Worm (Caenorhabditis elegans) whole organism, L2 larva: ENCODE results near the gene ZK930.2.

ENCODE experiments used
- C34F6.9 ChIP-seq: fragments of 150-350 bp; optimal IDR thresholded peaks from 2 replicates; lab custom pipeline; 2014; ENCODE audit warnings: missing biosample characterization, missing genetic modification characterization
- R02D3.7 ChIP-seq: fragments of 150-350 bp; optimal IDR thresholded peaks from 2 replicates; lab custom pipeline; 2014; ENCODE audit warnings: missing biosample characterization, missing genetic modification characterization
- ZK546.5 ChIP-seq: sonication (generic microtip); optimal IDR thresholded peaks from 2 replicates; lab custom pipeline; 2017; ENCODE audit warnings: missing biosample characterization, missing genetic modification characterization
- alr-1 ChIP-seq: fragments of 150-350 bp; optimal IDR thresholded peaks from 2 replicates; lab custom pipeline; 2014; ENCODE audit warnings: missing biosample characterization, missing genetic modification characterization
- ama-1 ChIP-seq: fragments of 150-350 bp; optimal IDR thresholded peaks from 2 replicates; lab custom pipeline; 2018; ENCODE audit warnings: inconsistent platforms
- blmp-1 ChIP-seq: sonication (generic microtip); optimal IDR thresholded peaks from 2 replicates; lab custom pipeline; 2017; ENCODE audit warnings: missing genetic modification characterization, mild to moderate bottlenecking, missing compliant biosample characterization, antibody characterized with exemption, moderate library complexity; ENCODE audit not compliant: insufficient read depth
- ceh-16 ChIP-seq: fragments of 150-350 bp; optimal IDR thresholded peaks from 2 replicates; lab custom pipeline; 2014; ENCODE audit warnings: missing biosample characterization, missing genetic modification characterization
- egl-27 ChIP-seq: sonication (generic microtip); optimal IDR thresholded peaks from 3 replicates; lab custom pipeline; 2017; ENCODE audit warnings: missing biosample characterization, missing genetic modification reagents, missing genetic modification characterization
- elt-1 ChIP-seq: fragments of 150-350 bp; optimal IDR thresholded peaks from 2 replicates; lab custom pipeline; 2014; ENCODE audit warnings: missing biosample characterization, missing genetic modification characterization
- elt-3 ChIP-seq: sonication (generic microtip); optimal IDR thresholded peaks from 2 replicates; lab custom pipeline; 2017; ENCODE audit warnings: missing biosample characterization, missing genetic modification characterization
- fos-1 ChIP-seq: fragments of 150-350 bp; optimal IDR thresholded peaks from 2 replicates; lab custom pipeline; 2014; ENCODE audit warnings: missing biosample characterization, missing genetic modification characterization
- gmeb-1 ChIP-seq: fragments of 150-350 bp; optimal IDR thresholded peaks from 2 replicates; lab custom pipeline; 2014; ENCODE audit warnings: missing biosample characterization, missing genetic modification characterization
- mab-5 ChIP-seq: fragments of 150-350 bp; optimal IDR thresholded peaks from 2 replicates; lab custom pipeline; 2014; ENCODE audit warnings: missing biosample characterization, missing genetic modification characterization
- mbf-1 ChIP-seq: sonication (generic microtip); optimal IDR thresholded peaks from 2 replicates; lab custom pipeline; 2017; ENCODE audit warnings: missing biosample characterization, missing genetic modification characterization
- mdl-1 ChIP-seq, 2 experiments: fragments of 150-350 bp in 1 of 2; sonication (generic microtip) in 1 of 2; optimal IDR thresholded peaks; 2 replicates each; lab custom pipeline; 2017; ENCODE audit warnings: missing biosample characterization in 2 of 2, missing genetic modification characterization in 2 of 2
- nhr-10 ChIP-seq: sonication (generic microtip); optimal IDR thresholded peaks from 2 replicates; lab custom pipeline; 2017; ENCODE audit warnings: missing biosample characterization, missing genetic modification characterization
- nhr-12 ChIP-seq: fragments of 150-350 bp; optimal IDR thresholded peaks from 2 replicates; lab custom pipeline; 2014; ENCODE audit warnings: missing biosample characterization, missing genetic modification characterization
- nhr-129 ChIP-seq: fragments of 150-350 bp; optimal IDR thresholded peaks from 2 replicates; lab custom pipeline; 2014; ENCODE audit warnings: missing biosample characterization, missing genetic modification characterization
- nhr-237 ChIP-seq: fragments of 150-350 bp; optimal IDR thresholded peaks from 2 replicates; lab custom pipeline; 2014; ENCODE audit warnings: missing biosample characterization, missing genetic modification characterization
- nhr-25 ChIP-seq: fragments of 150-350 bp; sonication (generic microtip); optimal IDR thresholded peaks from 3 replicates; lab custom pipeline; 2014; ENCODE audit warnings: missing biosample characterization, missing genetic modification characterization
- nhr-6 ChIP-seq: fragments of 150-350 bp; optimal IDR thresholded peaks from 2 replicates; lab custom pipeline; 2014; ENCODE audit warnings: missing biosample characterization, missing genetic modification characterization
- nhr-77 ChIP-seq: fragments of 150-350 bp; optimal IDR thresholded peaks from 2 replicates; lab custom pipeline; 2014; ENCODE audit warnings: missing biosample characterization, missing genetic modification characterization
- peb-1 ChIP-seq: fragments of 150-350 bp; optimal IDR thresholded peaks from 2 replicates; lab custom pipeline; 2014; ENCODE audit warnings: missing biosample characterization, missing genetic modification characterization
- sem-4 ChIP-seq: fragments of 150-350 bp; optimal IDR thresholded peaks from 2 replicates; lab custom pipeline; 2014; ENCODE audit warnings: missing biosample characterization, missing genetic modification reagents, missing genetic modification characterization
- sma-3 ChIP-seq: sonication (generic microtip); optimal IDR thresholded peaks from 2 replicates; lab custom pipeline; 2016; ENCODE audit warnings: missing genetic modification reagents, missing genetic modification characterization, missing compliant biosample characterization
- sma-9 ChIP-seq, 2 experiments: fragments of 150-350 bp in 1 of 2; sonication (generic microtip) in 1 of 2; optimal IDR thresholded peaks; 2 replicates each; lab custom pipeline; 2014 to 2016; ENCODE audit warnings: missing genetic modification characterization in 2 of 2, mild to moderate bottlenecking in 1 of 2, missing biosample characterization in 1 of 2, missing compliant biosample characterization in 1 of 2, missing genetic modification reagents in 1 of 2, moderate library complexity in 1 of 2
- unc-39 ChIP-seq: fragments of 150-350 bp; optimal IDR thresholded peaks from 2 replicates; lab custom pipeline; 2014; ENCODE audit warnings: missing biosample characterization, missing genetic modification characterization
- unc-55 ChIP-seq: fragments of 150-350 bp; sonication (generic microtip); optimal IDR thresholded peaks from 3 replicates; lab custom pipeline; 2014; ENCODE audit warnings: missing biosample characterization, missing genetic modification reagents, missing genetic modification characterization
- unc-62 ChIP-seq: fragments of 150-350 bp; optimal IDR thresholded peaks from 2 replicates; lab custom pipeline; 2014; ENCODE audit warnings: missing biosample characterization, missing genetic modification reagents, missing genetic modification characterization
- zag-1 ChIP-seq: fragments of 150-350 bp; optimal IDR thresholded peaks from 2 replicates; lab custom pipeline; 2014; ENCODE audit warnings: missing biosample characterization, missing genetic modification characterization
- ztf-11 ChIP-seq: sonication (generic microtip); optimal IDR thresholded peaks from 2 replicates; lab custom pipeline; 2017; ENCODE audit warnings: missing biosample characterization, missing genetic modification characterization

Gene ZK930.2

DNA sequence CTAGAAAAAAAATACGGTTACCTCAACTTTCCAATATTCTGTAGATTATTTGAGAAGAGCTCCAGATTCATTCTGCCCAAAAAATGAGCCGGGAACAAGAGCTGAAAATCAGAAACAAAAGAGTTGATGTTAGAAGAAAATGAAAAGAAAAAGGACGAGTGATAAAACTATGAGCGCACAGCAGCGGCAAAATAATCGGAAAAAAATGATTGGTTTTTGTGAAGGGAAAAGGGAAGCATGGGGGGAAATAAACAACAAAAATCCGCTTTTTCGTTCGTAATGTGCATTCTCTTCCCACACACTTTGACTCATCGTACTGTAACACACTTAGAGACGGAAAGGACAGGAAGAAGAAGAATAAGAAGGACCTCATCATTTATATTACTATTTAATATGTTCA is at the start of gene ZK930.2:
ZK930.2 (minus strand) TSS at position 101 of the 400 bp plus-strand sequence.
- TF ChIP-seq nhr-237 (tag; lab: Kevin White, UChicago) (no peak), nhr-25 (no peak), mdl-1 (tag; optimal IDR thresholded peaks at IDR 0.05; lab: Kevin White, UChicago) (no peak), elt-3 (no peak), peb-1 (tag; lab: Kevin White, UChicago) (no peak), ztf-11 (tag; lab: Kevin White, UChicago) (no peak)
- TF ChIP-seq, all 48 proteins: peak for 0

- TF ChIP-seq nhr-237 (tag; lab: Kevin White, UChicago) (no peak), fos-1 (tag; lab: Kevin White, UChicago) (peak; percentile 27)
- TF ChIP-seq, all 48 proteins: peak for 1
Measured at ce11 chrII:11936393-11936792, 43.2 kb upstream of the ZK930.2 start.

DNA sequence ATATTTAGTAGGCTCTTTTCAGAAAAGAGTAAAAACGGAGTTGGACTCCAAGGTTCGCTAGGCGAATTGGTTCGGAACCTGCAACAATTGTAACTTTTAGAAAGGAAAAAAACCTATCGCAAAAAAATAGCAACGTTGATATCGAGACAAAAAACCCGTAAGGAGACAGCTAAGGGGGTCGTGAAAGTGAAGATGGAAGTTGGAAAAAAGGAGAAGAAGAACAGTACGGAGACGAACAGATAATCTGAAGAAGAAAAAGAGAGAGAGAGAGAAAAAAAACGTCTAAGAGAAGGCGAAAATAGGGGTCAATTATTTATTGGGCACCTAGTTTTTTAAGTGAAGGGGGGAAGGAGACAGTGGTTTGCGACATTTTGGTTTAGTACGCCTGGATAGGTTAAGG is 42.0 kb upstream of the ZK930.2 start, which contains the start of gene lin-29:
lin-29 (minus strand) TSS at position 78 of the 400 bp plus-strand sequence.
- TF ChIP-seq blmp-1 (tag; lab: Kevin White, UChicago) (peak; percentile 31), ZK546.5 (tag; lab: Kevin White, UChicago) (no peak)
- TF ChIP-seq, all 48 proteins: peak for 1

- TF ChIP-seq zag-1 (tag; lab: Kevin White, UChicago) (no peak), unc-55 (GFP tag; lab: Kevin White, UChicago) (no peak), fos-1 (tag; lab: Kevin White, UChicago) (no peak), alr-1 (tag; lab: Kevin White, UChicago) (no peak), mbf-1 (no peak), R02D3.7 (tag; lab: Kevin White, UChicago) (no peak), mdl-1 (tag; optimal IDR thresholded peaks at IDR 0.05; lab: Kevin White, UChicago) (no peak), egl-27 (tag; lab: Kevin White, UChicago) (no peak), nhr-129 (no peak), ama-1 (no peak)
Measured at ce11 chrII:11930132-11930531, 36.9 kb upstream of the ZK930.2 start.

- TF ChIP-seq sem-4, result peak; percentile 64
- peak; percentile 77 for TF ChIP-seq blmp-1 (tag; lab: Kevin White, UChicago)
- no peak for TF ChIP-seq nhr-10 (tag; lab: Kevin White, UChicago)
Measured at ce11 chrII:11928752-11929151, 35.5 kb upstream of the ZK930.2 start.

DNA sequence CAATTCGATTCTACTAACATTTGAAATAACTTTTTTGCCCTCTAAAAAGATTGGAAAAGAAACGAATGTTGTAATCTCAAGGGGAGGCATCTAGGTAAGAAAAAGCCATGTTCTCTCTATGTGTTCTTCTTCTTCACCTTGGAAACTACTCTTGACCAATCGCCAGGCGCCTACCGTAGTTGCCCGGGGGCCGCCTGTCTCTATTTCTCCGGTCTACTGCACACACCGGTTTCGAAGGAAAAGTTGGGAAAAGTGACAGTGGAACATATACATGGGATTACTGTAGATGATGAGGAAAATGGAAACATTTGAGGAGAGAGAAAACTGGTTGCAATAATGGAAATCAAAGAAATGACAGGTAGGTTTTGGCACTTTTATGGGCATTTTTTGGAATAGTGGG is 33.3 kb upstream of the ZK930.2 start:
- TF ChIP-seq unc-62 (GFP tag; lab: Kevin White, UChicago), result no peak
- no peak for TF ChIP-seq nhr-6 (tag; lab: Kevin White, UChicago)
- no peak for TF ChIP-seq ceh-16
- no peak for TF ChIP-seq mbf-1
- TF ChIP-seq nhr-129, result no peak
- no peak for TF ChIP-seq nhr-12 (tag; lab: Kevin White, UChicago)
- no peak for TF ChIP-seq peb-1 (tag; lab: Kevin White, UChicago)
- no peak for TF ChIP-seq elt-1
- TF ChIP-seq egl-27 (tag; lab: Kevin White, UChicago), result no peak
- no peak for TF ChIP-seq nhr-25
- TF ChIP-seq fos-1 (tag; lab: Kevin White, UChicago), result no peak
- no peak for TF ChIP-seq sma-3 (GFP tag; lab: Kevin White, UChicago)
- TF ChIP-seq nhr-77 (tag; lab: Kevin White, UChicago), result no peak
- no peak for TF ChIP-seq mab-5 (tag; lab: Kevin White, UChicago)
- no peak for TF ChIP-seq zag-1 (tag; lab: Kevin White, UChicago)
- no peak for TF ChIP-seq C34F6.9 (tag; lab: Kevin White, UChicago)
- TF ChIP-seq gmeb-1 (tag; lab: Kevin White, UChicago), result no peak
- no peak for TF ChIP-seq nhr-237 (tag; lab: Kevin White, UChicago)
- TF ChIP-seq unc-39, result no peak

DNA sequence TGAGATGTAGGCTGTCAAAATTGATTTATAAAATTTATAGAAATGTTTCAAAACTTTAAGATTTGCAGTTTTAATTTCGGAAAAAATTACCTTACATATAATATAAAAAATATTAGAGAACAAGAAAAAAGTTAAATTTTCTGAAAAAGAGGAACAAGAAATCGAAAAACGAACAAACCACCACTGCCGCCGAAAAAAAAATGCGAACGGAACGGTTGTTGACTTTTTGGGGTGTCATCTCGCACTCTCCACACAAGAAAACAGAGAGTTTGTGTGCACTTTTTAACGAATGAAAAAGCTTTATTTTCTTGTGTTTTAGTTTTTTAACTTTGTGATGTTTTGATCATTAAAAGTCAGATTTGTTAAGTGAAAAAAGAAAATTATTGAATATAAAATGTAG is 32.0 kb upstream of the ZK930.2 start:
- no peak for TF ChIP-seq sma-9 (GFP tag; optimal IDR thresholded peaks at IDR 0.05; lab: Kevin White, UChicago)
- no peak for TF ChIP-seq sma-9 (tag; optimal IDR thresholded peaks at IDR 0.05; lab: Kevin White, UChicago)
